Fruit fly (Drosophila melanogaster): ENCODE measurements around the gene Ent2.

The Ent2 gene

DNA sequence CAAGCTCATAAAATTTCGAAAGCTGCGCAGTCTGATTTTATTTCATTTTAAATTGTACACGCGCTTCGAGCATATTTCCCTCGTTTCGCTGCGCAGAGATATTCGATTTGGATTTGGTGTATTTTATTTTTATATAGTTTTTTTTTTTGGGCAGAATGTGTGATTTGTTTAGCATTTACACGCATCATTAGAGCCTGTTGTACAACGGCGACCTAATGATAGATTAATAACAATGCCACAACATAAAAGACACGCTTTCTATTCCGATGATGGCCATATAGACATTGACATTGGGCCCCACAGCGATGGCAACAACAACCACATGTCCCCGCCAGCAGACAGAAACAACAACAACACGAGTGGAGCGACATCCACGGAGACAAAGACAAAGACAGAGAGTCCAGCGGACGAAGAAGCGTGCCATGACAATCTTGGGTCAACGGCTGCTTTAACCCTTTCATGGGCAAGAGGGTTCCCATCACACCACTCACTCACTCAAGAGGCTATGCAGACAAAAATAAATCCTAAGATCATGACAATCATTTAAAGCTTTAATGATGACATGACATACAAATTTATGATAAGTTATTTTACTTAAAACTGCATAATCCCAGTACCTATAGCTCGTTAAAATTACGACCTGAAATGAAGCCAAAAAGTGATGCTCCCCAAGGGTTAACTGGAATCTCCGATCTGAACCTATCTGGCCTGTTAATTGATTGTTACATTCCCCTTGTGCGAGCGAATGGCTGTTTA is 8.9 kb upstream of the Ent2 start (continued):
- TF ChIP-seq CG34422 (GFP tag; IDR thresholded peaks at IDR 0.05) (no peak), gfzf (GFP tag; optimal IDR thresholded peaks at IDR 0.05) (no peak), CG4328 (GFP tag; optimal IDR thresholded peaks at IDR 0.05) (no peak), Jarid2 (GFP tag; optimal IDR thresholded peaks at IDR 0.05) (no peak), kni (GFP tag; optimal IDR thresholded peaks at IDR 0.05) (peak; percentile 42), ken (GFP tag; IDR thresholded peaks at IDR 0.05) (peak; percentile 42; the same call in 1 of the 3 replicates), CG15011 (GFP tag; optimal IDR thresholded peaks at IDR 0.05) (no peak), Spps (tag; optimal IDR thresholded peaks at IDR 0.05) (no peak), CG31441 (GFP tag; IDR thresholded peaks at IDR 0.05) (no peak), usp (GFP tag; optimal IDR thresholded peaks at IDR 0.05) (no peak), CG13424 (tag; optimal IDR thresholded peaks at IDR 0.05) (peak; percentile 29), CG12942 (GFP tag; optimal IDR thresholded peaks at IDR 0.05) (no peak), jumu (GFP tag; optimal IDR thresholded peaks at IDR 0.05) (peak; percentile 22), Sox100B (GFP tag; optimal IDR thresholded peaks at IDR 0.05) (peak; percentile 18), eve (GFP tag; optimal IDR thresholded peaks at IDR 0.05) (no peak), CG7372 (GFP tag; IDR thresholded peaks at IDR 0.05) (no peak), Mad (GFP tag; optimal IDR thresholded peaks at IDR 0.05) (no peak), Med (GFP tag) (peak; percentile 23), Chrac-16 (GFP tag; optimal IDR thresholded peaks at IDR 0.05) (peak; percentile 3), Asciz (GFP tag; optimal IDR thresholded peaks at IDR 0.05) (no peak), Dp (GFP tag; optimal IDR thresholded peaks at IDR 0.05) (no peak), CG11456 (GFP tag; IDR thresholded peaks at IDR 0.05) (no peak), CG12769 (tag; optimal IDR thresholded peaks at IDR 0.05) (no peak), CG1529 (GFP tag; optimal IDR thresholded peaks at IDR 0.05) (no peak), CG9876 (GFP tag; optimal IDR thresholded peaks at IDR 0.05) (no peak), CG10654 (GFP tag; optimal IDR thresholded peaks at IDR 0.05) (no peak), row (GFP tag; IDR thresholded peaks at IDR 0.05) (peak; percentile 78), tx (GFP tag; optimal IDR thresholded peaks at IDR 0.05) (no peak), Taf1 (GFP tag; IDR thresholded peaks at IDR 0.05) (no peak), onecut (GFP tag; IDR thresholded peaks at IDR 0.05) (no peak), pros (GFP tag; optimal IDR thresholded peaks at IDR 0.05) (peak; percentile 31), Xrp1 (GFP tag; IDR thresholded peaks at IDR 0.05) (no peak), Hsf (GFP tag; optimal IDR thresholded peaks at IDR 0.05) (no peak), Ada2b (GFP tag; IDR thresholded peaks at IDR 0.05) (no peak), CG17385 (GFP tag; optimal IDR thresholded peaks at IDR 0.05) (no peak), CG4820 (GFP tag; optimal IDR thresholded peaks at IDR 0.05) (no peak), ac (GFP tag; optimal IDR thresholded peaks at IDR 0.05) (no peak), cwo (GFP tag; optimal IDR thresholded peaks at IDR 0.05) (no peak), CG12236 (GFP tag; optimal IDR thresholded peaks at IDR 0.05) (no peak), dati (GFP tag; IDR thresholded peaks at IDR 0.05) (no peak), NC2β (GFP tag; optimal IDR thresholded peaks at IDR 0.05) (no peak), mam (GFP tag; optimal IDR thresholded peaks at IDR 0.05) (no peak), CG12071 (GFP tag; optimal IDR thresholded peaks at IDR 0.05) (no peak), D19A (tag; optimal IDR thresholded peaks at IDR 0.05) (no peak), H15 (GFP tag; IDR thresholded peaks at IDR 0.05) (no peak), CG4854 (GFP tag; optimal IDR thresholded peaks at IDR 0.05) (no peak), crp (GFP tag; optimal IDR thresholded peaks at IDR 0.05) (no peak), CG17829 (tag; optimal IDR thresholded peaks at IDR 0.05) (no peak), Bteb2 (GFP tag; optimal IDR thresholded peaks at IDR 0.05) (no peak), crc (GFP tag; optimal IDR thresholded peaks at IDR 0.05) (no peak), hth (optimal IDR thresholded peaks at IDR 0.05) (no peak)

Measured in whole organism, embryonic.